Worm (Caenorhabditis elegans): ENCODE results near the gene K04C2.7.

Gene K04C2.7

ce11 chrIII:6850255-6850654 is 30.6 kb upstream of the K04C2.7 start, which contains the start of gene srv-1 (continued):
- no peak for TF ChIP-seq daf-12 (tag; optimal IDR thresholded peaks at IDR 0.05)
- TF ChIP-seq nhr-6 (tag; optimal IDR thresholded peaks at IDR 0.05): no peak
- no peak for TF ChIP-seq mep-1 (tag; optimal IDR thresholded peaks at IDR 0.05)
- no peak for TF ChIP-seq sdz-12 (GFP tag; optimal IDR thresholded peaks at IDR 0.05)
- no peak for TF ChIP-seq duxl-1 (tag; optimal IDR thresholded peaks at IDR 0.05; ENCODE audit: poor library complexity)
- TF ChIP-seq ceh-82 (tag; optimal IDR thresholded peaks at IDR 0.05): no peak
- TF ChIP-seq zip-11 (GFP tag; IDR thresholded peaks at IDR 0.05): no peak
- no peak for TF ChIP-seq daf-8 (GFP tag; IDR thresholded peaks at IDR 0.05)
- TF ChIP-seq madf-9 (GFP tag; conservative IDR thresholded peaks at IDR 0.05): no peak
- no peak for TF ChIP-seq lin-29 (GFP tag; IDR thresholded peaks at IDR 0.05)
- no peak for TF ChIP-seq zip-2 (tag; optimal IDR thresholded peaks at IDR 0.05)
- TF ChIP-seq snpc-4 (tag; optimal IDR thresholded peaks at IDR 0.05): no peak
- no peak for TF ChIP-seq jun-1 (tag; optimal IDR thresholded peaks at IDR 0.05)
- TF ChIP-seq lim-7 (GFP tag; IDR thresholded peaks at IDR 0.05): no peak
- TF ChIP-seq R02D3.7 (tag; optimal IDR thresholded peaks at IDR 0.05): no peak
- no peak for TF ChIP-seq Y5F2A.4 (GFP tag; optimal IDR thresholded peaks at IDR 0.05)
- TF ChIP-seq nhr-28 (tag; optimal IDR thresholded peaks at IDR 0.05): peak; percentile 75
- no peak for TF ChIP-seq F10B5.3 (tag; optimal IDR thresholded peaks at IDR 0.05)
- no peak for TF ChIP-seq nhr-76 (tag; optimal IDR thresholded peaks at IDR 0.05)
- peak; percentile 74; the same call in 1 of the 2 replicates for TF ChIP-seq tra-1 (GFP tag; IDR thresholded peaks at IDR 0.05)
- TF ChIP-seq nhr-41 (GFP tag; IDR thresholded peaks at IDR 0.05): no peak
- TF ChIP-seq lin-15B (tag; optimal IDR thresholded peaks at IDR 0.05): no peak
- no peak for TF ChIP-seq F37D6.2 (tag; optimal IDR thresholded peaks at IDR 0.05)
- no peak for TF ChIP-seq vab-7 (GFP tag; IDR thresholded peaks at IDR 0.05)
- TF ChIP-seq mes-2 (tag; optimal IDR thresholded peaks at IDR 0.05; ENCODE audit: poor library complexity, severe bottlenecking): no peak
- peak; percentile 43 for TF ChIP-seq fos-1 (tag; optimal IDR thresholded peaks at IDR 0.05)
- no peak for TF ChIP-seq ZK546.5 (tag; optimal IDR thresholded peaks at IDR 0.05)
- TF ChIP-seq unc-130 (GFP tag; optimal IDR thresholded peaks at IDR 0.05): no peak
- no peak for TF ChIP-seq nhr-25 (tag; optimal IDR thresholded peaks at IDR 0.05; ENCODE audit: borderline replicate concordance, insufficient read depth)
- TF ChIP-seq mdl-1 (tag; optimal IDR thresholded peaks at IDR 0.05): peak in 1 of 2 experiments; percentile 52
- TF ChIP-seq daf-19 (GFP tag; conservative IDR thresholded peaks at IDR 0.05): no peak
- no peak for TF ChIP-seq lin-13 (GFP tag; optimal IDR thresholded peaks at IDR 0.05)
- TF ChIP-seq mxl-2 (GFP tag; conservative IDR thresholded peaks at IDR 0.05): peak; percentile 51; the same call in 1 of the 2 replicates
- TF ChIP-seq php-3 (GFP tag; IDR thresholded peaks at IDR 0.05): 0 out of 2 replicates have a peak, but pooled peaks have one; percentile 32
- TF ChIP-seq ztf-7 (tag; optimal IDR thresholded peaks at IDR 0.05): no peak
- no peak for TF ChIP-seq set-16 (GFP tag; IDR thresholded peaks at IDR 0.05)
- TF ChIP-seq ceh-32 (tag; optimal IDR thresholded peaks at IDR 0.05; ENCODE audit: poor library complexity): no peak
- TF ChIP-seq pqm-1 (tag; optimal IDR thresholded peaks at IDR 0.05): peak; percentile 80
- TF ChIP-seq dpl-1 (GFP tag; optimal IDR thresholded peaks at IDR 0.05): no peak
- TF ChIP-seq nhr-237 (tag; optimal IDR thresholded peaks at IDR 0.05): no peak
- TF ChIP-seq dve-1 (tag; optimal IDR thresholded peaks at IDR 0.05; ENCODE audit: insufficient read depth): peak; percentile 66
- peak; percentile 97 for TF ChIP-seq dmd-6 (GFP tag; IDR thresholded peaks at IDR 0.05)
- TF ChIP-seq hmg-1.1 (GFP tag; IDR thresholded peaks at IDR 0.05): no peak
- no peak for TF ChIP-seq ceh-20 (GFP tag; IDR thresholded peaks at IDR 0.05)
- peak; percentile 75 for TF ChIP-seq mdt-29 (GFP tag; IDR thresholded peaks at IDR 0.05)
- TF ChIP-seq F26F4.8 (GFP tag; conservative IDR thresholded peaks at IDR 0.05): no peak
- no peak for TF ChIP-seq ztf-11 (tag; optimal IDR thresholded peaks at IDR 0.05)
- TF ChIP-seq hlh-11 (tag; optimal IDR thresholded peaks at IDR 0.05): peak; percentile 91
- no peak for TF ChIP-seq ceh-44 (GFP tag; IDR thresholded peaks at IDR 0.05)
- no peak for TF ChIP-seq F49E8.2 (tag; optimal IDR thresholded peaks at IDR 0.05; ENCODE audit: borderline replicate concordance)
- TF ChIP-seq hif-1 (tag; optimal IDR thresholded peaks at IDR 0.05): no peak
- no peak for TF ChIP-seq attf-4 (tag; optimal IDR thresholded peaks at IDR 0.05)
